Worm (Caenorhabditis elegans) whole organism, L2 larva: ENCODE measurements around the gene F41F3.9.

ENCODE experiments used
- C34F6.9 ChIP-seq: fragments of 150-350 bp; optimal IDR thresholded peaks from 2 replicates; lab custom pipeline; 2014; ENCODE audit warnings: missing biosample characterization, missing genetic modification characterization
- F13H6.1 ChIP-seq: sonication (generic microtip); optimal IDR thresholded peaks from 2 replicates; lab custom pipeline; 2016; ENCODE audit warnings: missing genetic modification characterization, missing compliant biosample characterization
- Y55F3AM.14 ChIP-seq: fragments of 200-800 bp; sonication (Bioruptor generic); optimal IDR thresholded peaks from 2 replicates; lab custom pipeline; 2018; ENCODE audit warnings: mild to moderate bottlenecking, missing genetic modification characterization, missing compliant biosample characterization
- alr-1 ChIP-seq: fragments of 150-350 bp; optimal IDR thresholded peaks from 2 replicates; lab custom pipeline; 2014; ENCODE audit warnings: missing biosample characterization, missing genetic modification characterization
- ama-1 ChIP-seq: fragments of 150-350 bp; optimal IDR thresholded peaks from 2 replicates; lab custom pipeline; 2018; ENCODE audit warnings: inconsistent platforms
- crh-2 ChIP-seq: sonication (generic microtip); optimal IDR thresholded peaks from 2 replicates; lab custom pipeline; 2017; ENCODE audit warnings: missing biosample characterization, missing genetic modification characterization
- egl-27 ChIP-seq: sonication (generic microtip); optimal IDR thresholded peaks from 3 replicates; lab custom pipeline; 2017; ENCODE audit warnings: missing biosample characterization, missing genetic modification reagents, missing genetic modification characterization
- elt-1 ChIP-seq: fragments of 150-350 bp; optimal IDR thresholded peaks from 2 replicates; lab custom pipeline; 2014; ENCODE audit warnings: missing biosample characterization, missing genetic modification characterization
- elt-3 ChIP-seq: sonication (generic microtip); optimal IDR thresholded peaks from 2 replicates; lab custom pipeline; 2017; ENCODE audit warnings: missing biosample characterization, missing genetic modification characterization
- gmeb-1 ChIP-seq: fragments of 150-350 bp; optimal IDR thresholded peaks from 2 replicates; lab custom pipeline; 2014; ENCODE audit warnings: missing biosample characterization, missing genetic modification characterization
- lin-11 ChIP-seq: fragments of 150-350 bp; sonication (generic microtip); optimal IDR thresholded peaks from 2 replicates; lab custom pipeline; 2014; ENCODE audit warnings: missing biosample characterization, missing genetic modification characterization, inconsistent platforms, mixed read lengths
- lin-13 ChIP-seq: fragments of 150-350 bp; optimal IDR thresholded peaks from 2 replicates; lab custom pipeline; 2014; ENCODE audit warnings: missing biosample characterization, missing genetic modification reagents, missing genetic modification characterization
- lin-39 ChIP-seq: fragments of 150-350 bp; optimal IDR thresholded peaks from 2 replicates; lab custom pipeline; 2014; ENCODE audit warnings: missing biosample characterization, missing genetic modification reagents, missing genetic modification characterization
- lsy-2 ChIP-seq, 2 experiments: fragments of 150-350 bp in 1 of 2; sonication (generic microtip) in 1 of 2; optimal IDR thresholded peaks; 2 replicates each; lab custom pipeline; 2014 to 2017; ENCODE audit warnings: missing biosample characterization in 2 of 2, missing genetic modification characterization in 2 of 2
- mdl-1 ChIP-seq, 2 experiments: fragments of 150-350 bp in 1 of 2; sonication (generic microtip) in 1 of 2; optimal IDR thresholded peaks; 2 replicates each; lab custom pipeline; 2017; ENCODE audit warnings: missing biosample characterization in 2 of 2, missing genetic modification characterization in 2 of 2
- nhr-10 ChIP-seq: sonication (generic microtip); optimal IDR thresholded peaks from 2 replicates; lab custom pipeline; 2017; ENCODE audit warnings: missing biosample characterization, missing genetic modification characterization
- nhr-11 ChIP-seq: fragments of 150-350 bp; optimal IDR thresholded peaks from 2 replicates; lab custom pipeline; 2014; ENCODE audit warnings: missing biosample characterization, missing genetic modification characterization
- nhr-129 ChIP-seq: fragments of 150-350 bp; optimal IDR thresholded peaks from 2 replicates; lab custom pipeline; 2014; ENCODE audit warnings: missing biosample characterization, missing genetic modification characterization
- nhr-21 ChIP-seq: fragments of 150-350 bp; optimal IDR thresholded peaks from 2 replicates; lab custom pipeline; 2014; ENCODE audit warnings: missing biosample characterization, missing genetic modification characterization
- nhr-23 ChIP-seq: fragments of 150-350 bp; optimal IDR thresholded peaks from 2 replicates; lab custom pipeline; 2014; ENCODE audit warnings: missing biosample characterization, missing genetic modification reagents, missing genetic modification characterization
- nhr-237 ChIP-seq: fragments of 150-350 bp; optimal IDR thresholded peaks from 2 replicates; lab custom pipeline; 2014; ENCODE audit warnings: missing biosample characterization, missing genetic modification characterization
- nhr-6 ChIP-seq: fragments of 150-350 bp; optimal IDR thresholded peaks from 2 replicates; lab custom pipeline; 2014; ENCODE audit warnings: missing biosample characterization, missing genetic modification characterization
- peb-1 ChIP-seq: fragments of 150-350 bp; optimal IDR thresholded peaks from 2 replicates; lab custom pipeline; 2014; ENCODE audit warnings: missing biosample characterization, missing genetic modification characterization
- sma-3 ChIP-seq: sonication (generic microtip); optimal IDR thresholded peaks from 2 replicates; lab custom pipeline; 2016; ENCODE audit warnings: missing genetic modification reagents, missing genetic modification characterization, missing compliant biosample characterization
- sma-9 ChIP-seq, 2 experiments: fragments of 150-350 bp in 1 of 2; sonication (generic microtip) in 1 of 2; optimal IDR thresholded peaks; 2 replicates each; lab custom pipeline; 2014 to 2016; ENCODE audit warnings: missing genetic modification characterization in 2 of 2, mild to moderate bottlenecking in 1 of 2, missing biosample characterization in 1 of 2, missing compliant biosample characterization in 1 of 2, missing genetic modification reagents in 1 of 2, moderate library complexity in 1 of 2
- snpc-4 ChIP-seq: fragments of 150-350 bp; optimal IDR thresholded peaks from 2 replicates; lab custom pipeline; 2014; ENCODE audit warnings: missing biosample characterization, missing genetic modification characterization
- unc-55 ChIP-seq: fragments of 150-350 bp; sonication (generic microtip); optimal IDR thresholded peaks from 3 replicates; lab custom pipeline; 2014; ENCODE audit warnings: missing biosample characterization, missing genetic modification reagents, missing genetic modification characterization
- zag-1 ChIP-seq: fragments of 150-350 bp; optimal IDR thresholded peaks from 2 replicates; lab custom pipeline; 2014; ENCODE audit warnings: missing biosample characterization, missing genetic modification characterization
- ztf-4 ChIP-seq: fragments of 150-350 bp; optimal IDR thresholded peaks from 2 replicates; lab custom pipeline; 2014; ENCODE audit warnings: missing biosample characterization, missing genetic modification characterization

F41F3.9 gene

DNA sequence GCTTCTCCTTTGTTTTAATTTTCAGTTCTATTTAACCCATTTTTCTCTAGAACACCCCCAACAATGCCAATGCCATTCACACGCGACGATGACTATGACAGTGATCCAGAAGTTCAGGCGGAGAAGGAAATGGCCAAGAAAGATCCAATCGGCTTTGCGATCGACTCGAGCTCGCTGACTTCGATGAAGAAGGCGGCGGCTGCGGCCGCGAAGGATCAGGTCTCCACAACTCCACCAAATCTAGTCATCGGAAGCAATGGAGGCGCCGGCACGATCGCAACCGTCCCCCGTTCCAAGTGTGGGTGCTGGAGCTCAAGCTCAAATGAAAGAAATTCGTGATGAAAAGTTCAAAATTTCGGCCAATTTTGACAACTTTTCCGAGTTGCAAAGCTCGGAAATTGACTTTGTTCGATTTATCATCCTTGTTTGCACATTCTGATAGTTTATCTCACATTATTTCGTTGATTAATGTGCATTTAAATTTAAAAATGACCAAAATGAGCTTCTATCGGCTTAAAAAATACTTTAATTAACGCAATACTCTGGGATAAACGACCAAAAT lies 32.8 kb downstream of the F41F3.9 start, which contains the start of gene K03B4.2:
Gene K03B4.2 (plus strand): TSS at position 51 of the 562 bp plus-strand sequence.
- TF ChIP-seq ztf-4 (tag; lab: Kevin White, UChicago) (no peak), crh-2 (tag; lab: Kevin White, UChicago) (peak; percentile 2), F13H6.1 (tag; lab: Kevin White, UChicago) (no peak), nhr-11 (no peak), Y55F3AM.14 (GFP tag; lab: Kevin White, UChicago) (peak; percentile 33), alr-1 (tag; lab: Kevin White, UChicago) (no peak), lin-11 (no peak), ama-1 (lab: Kevin White, UChicago) (peak; percentile 31), nhr-10 (tag; lab: Kevin White, UChicago) (no peak), elt-3 (tag; lab: Kevin White, UChicago) (no peak), nhr-129 (tag; lab: Kevin White, UChicago) (no peak), unc-55 (GFP tag; lab: Kevin White, UChicago) (no peak), nhr-6 (no peak), zag-1 (tag; lab: Kevin White, UChicago) (no peak)

DNA sequence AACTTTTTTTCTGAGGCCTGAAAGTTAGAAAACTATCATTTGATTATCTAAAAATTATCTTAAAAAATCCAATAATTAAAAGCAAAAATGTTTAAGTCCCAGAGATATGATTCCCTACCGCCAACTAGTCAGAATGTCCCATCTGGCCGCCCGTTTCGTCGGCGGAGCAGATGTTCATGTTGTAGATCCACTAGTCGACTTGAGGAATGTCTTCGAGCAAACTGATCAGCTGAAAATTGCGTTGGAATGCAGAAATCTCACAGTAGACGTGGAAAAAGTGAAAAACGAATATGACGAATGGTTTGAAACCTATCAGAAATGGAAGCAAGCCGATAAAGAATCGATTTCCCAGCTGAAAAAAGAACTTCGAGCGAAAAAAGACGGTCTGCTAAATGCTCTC lies 34.0 kb downstream of the F41F3.9 start, which contains the start of gene K03B4.1:
Gene K03B4.1 (plus strand): TSS at position 97 of the 400 bp plus-strand sequence.
- no peak for TF ChIP-seq unc-55 (GFP tag; lab: Kevin White, UChicago)
- TF ChIP-seq egl-27 (tag; lab: Kevin White, UChicago): no peak
- peak; percentile 68 for TF ChIP-seq Y55F3AM.14 (GFP tag; lab: Kevin White, UChicago)
- TF ChIP-seq ama-1 (lab: Kevin White, UChicago): peak; percentile 49

DNA sequence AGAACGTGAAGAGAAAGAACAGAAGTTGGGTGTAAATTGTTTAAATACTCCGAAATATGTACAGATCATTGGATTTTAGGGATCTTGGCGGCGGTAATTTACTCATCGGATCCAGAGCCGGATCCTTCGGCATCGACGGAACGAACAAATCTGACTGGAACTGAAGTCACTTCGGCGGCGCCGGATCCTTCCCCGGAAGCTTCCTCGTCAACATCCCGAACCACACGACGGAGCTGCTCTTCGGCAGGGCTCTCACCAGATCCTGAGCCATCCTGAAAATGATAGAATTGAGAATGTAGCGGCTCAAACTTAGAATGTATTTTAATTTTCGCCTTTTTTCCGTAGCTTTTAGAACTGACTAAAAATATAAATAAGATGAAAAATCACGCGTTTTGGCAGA lies 36.4 kb downstream of the F41F3.9 start:
- no peak for TF ChIP-seq C34F6.9 (tag; lab: Kevin White, UChicago)
- TF ChIP-seq lin-39: no peak
- no peak for TF ChIP-seq crh-2 (tag; lab: Kevin White, UChicago)
- no peak for TF ChIP-seq alr-1 (tag; lab: Kevin White, UChicago)
- no peak for TF ChIP-seq nhr-6
- no peak for TF ChIP-seq unc-55 (GFP tag; lab: Kevin White, UChicago)
- TF ChIP-seq snpc-4 (tag; lab: Kevin White, UChicago): no peak
- TF ChIP-seq nhr-23 (tag; lab: Kevin White, UChicago): no peak

DNA sequence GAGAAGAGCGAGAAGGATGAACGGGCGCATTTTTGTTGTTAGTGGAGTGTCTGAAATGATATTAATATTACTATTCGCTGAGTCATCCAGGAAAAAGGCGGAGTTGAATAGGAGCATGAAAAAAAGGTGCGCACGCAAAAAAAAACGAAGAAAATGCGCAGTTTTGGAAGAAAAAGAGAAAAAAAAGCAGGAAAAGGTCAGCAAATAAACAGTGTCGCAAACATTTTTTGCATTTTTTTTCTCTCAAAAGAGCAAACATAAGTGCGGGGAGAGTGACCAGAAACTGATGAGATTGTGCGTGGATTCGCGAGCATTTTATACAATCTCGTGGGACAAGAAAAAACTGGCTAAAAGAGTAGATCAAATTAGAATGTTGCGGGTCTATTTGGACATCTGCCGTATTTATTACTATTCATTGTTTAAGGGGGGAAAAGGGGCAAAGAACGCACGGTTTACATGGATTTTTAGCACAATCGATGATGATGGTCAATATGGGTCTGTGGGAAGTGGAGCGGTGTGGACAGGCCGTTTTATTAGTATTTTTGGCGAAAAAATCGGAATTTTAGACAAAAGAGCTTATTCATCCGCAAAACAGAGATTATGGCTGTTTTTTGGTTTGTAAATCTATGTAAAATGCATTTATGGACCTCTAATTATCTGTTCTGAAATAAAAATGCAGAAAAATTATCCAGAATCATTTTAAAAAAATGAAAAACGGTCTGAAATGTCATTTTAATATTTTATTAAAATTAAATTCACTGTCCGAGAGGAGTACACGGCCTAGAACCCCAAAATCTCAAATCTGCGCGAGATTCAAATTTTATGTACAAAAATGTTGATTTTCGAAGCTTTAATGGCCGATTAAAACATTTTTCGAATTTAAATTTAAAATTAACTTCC lies 37.4 kb downstream of the F41F3.9 start, which contains the start of gene cpg-8:
Gene cpg-8 (minus strand): TSS at position 51 of the 900 bp plus-strand sequence.
- TF ChIP-seq Y55F3AM.14 (GFP tag; lab: Kevin White, UChicago) (no peak), gmeb-1 (tag; lab: Kevin White, UChicago) (peak; percentile 64), nhr-11 (no peak), alr-1 (tag; lab: Kevin White, UChicago) (no peak), elt-1 (tag; lab: Kevin White, UChicago) (no peak), peb-1 (tag; lab: Kevin White, UChicago) (no peak), lin-13 (no peak), sma-3 (GFP tag; lab: Kevin White, UChicago) (no peak), C34F6.9 (tag; lab: Kevin White, UChicago) (peak; percentile 10), mdl-1 (tag; optimal IDR thresholded peaks at IDR 0.05; lab: Kevin White, UChicago) (no peak)

DNA sequence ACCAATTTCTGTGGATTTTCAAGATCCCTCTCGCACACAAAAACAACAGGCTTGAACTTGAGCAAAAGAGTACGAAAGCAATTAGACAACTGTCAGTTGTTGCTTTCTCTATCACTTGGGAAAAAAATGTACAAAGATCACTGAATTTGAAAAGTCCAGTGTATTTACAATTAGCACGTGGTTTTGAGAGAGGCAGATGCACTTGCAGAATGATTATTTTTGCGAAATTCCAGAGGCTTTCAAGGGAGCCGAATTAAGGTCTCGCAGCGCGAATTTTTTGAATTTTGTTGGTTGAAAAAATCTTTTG lies 38.0 kb downstream of the F41F3.9 start:
- TF ChIP-seq nhr-21 (tag; lab: Kevin White, UChicago) (no peak), nhr-129 (tag; lab: Kevin White, UChicago) (peak; percentile 62), lsy-2 (tag; optimal IDR thresholded peaks at IDR 0.05; lab: Kevin White, UChicago) (peak in 1 of 2 experiments; percentile 39), nhr-11 (no peak), sma-9 (GFP tag; optimal IDR thresholded peaks at IDR 0.05; lab: Kevin White, UChicago) (peak; percentile 62), sma-9 (tag; optimal IDR thresholded peaks at IDR 0.05; lab: Kevin White, UChicago) (no peak), nhr-237 (tag; lab: Kevin White, UChicago) (no peak)
